Worm (Caenorhabditis elegans): Measurements from ENCODE around the gene snet-1.

Gene snet-1

DNA sequence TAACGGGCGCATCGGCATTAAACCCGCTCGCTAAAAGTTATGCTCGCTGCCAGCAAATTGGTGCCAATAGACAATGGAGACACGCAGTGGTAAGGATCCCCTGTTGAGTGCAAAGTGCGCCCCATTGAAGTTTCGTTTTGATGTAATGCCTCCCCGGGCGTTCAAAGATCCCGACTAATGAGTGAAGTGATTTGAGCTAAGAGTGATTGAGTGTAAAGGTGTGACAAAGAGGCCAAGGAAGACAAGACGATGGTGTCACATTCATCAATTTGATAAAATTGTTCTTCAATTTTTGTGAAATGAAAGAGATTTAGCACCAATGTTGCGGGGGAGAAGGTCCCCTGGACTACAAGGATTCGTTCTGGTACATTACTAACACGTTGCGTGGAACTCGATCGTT is 14.3 kb upstream of the snet-1 start:
- no peak for TF ChIP-seq rnt-1 (tag; optimal IDR thresholded peaks at IDR 0.05)
- TF ChIP-seq ceh-48 (tag; optimal IDR thresholded peaks at IDR 0.05), result no peak
- no peak for TF ChIP-seq fax-1 (tag; optimal IDR thresholded peaks at IDR 0.05)
- no peak for TF ChIP-seq npax-4 (tag; optimal IDR thresholded peaks at IDR 0.05)
- peak; percentile 77 for TF ChIP-seq unc-55 (GFP tag; optimal IDR thresholded peaks at IDR 0.05)
- no peak for TF ChIP-seq ceh-14 (tag; optimal IDR thresholded peaks at IDR 0.05)

- TF ChIP-seq ceh-22 (tag; optimal IDR thresholded peaks at IDR 0.05) (no peak), elt-2 (tag; optimal IDR thresholded peaks at IDR 0.05) (peak; percentile 23), unc-55 (GFP tag; optimal IDR thresholded peaks at IDR 0.05) (peak; percentile 17)
These were observed 11.9 kb upstream of the snet-1 start, which contains the start of gene tsp-17 for ce11 chrX:3680544-3681214. Gene tsp-17, plus strand, starts transcription at chrX:3681164.

ce11 chrX:3678507-3679175 is 9.9 kb upstream of the snet-1 start, which contains the start of gene tag-52:
Gene tag-52, minus strand, starts transcription at chrX:3678557.
- TF ChIP-seq unc-86 (tag; optimal IDR thresholded peaks at IDR 0.05) (no peak), nhr-11 (tag; optimal IDR thresholded peaks at IDR 0.05) (no peak), ceh-19 (GFP tag; optimal IDR thresholded peaks at IDR 0.05) (peak; percentile 79), ref-2 (tag; optimal IDR thresholded peaks at IDR 0.05) (no peak), elt-2 (tag; optimal IDR thresholded peaks at IDR 0.05) (peak; percentile 40), ceh-6 (GFP tag; optimal IDR thresholded peaks at IDR 0.05) (no peak), pros-1 (tag; optimal IDR thresholded peaks at IDR 0.05) (no peak), dmd-4 (tag; optimal IDR thresholded peaks at IDR 0.05; ENCODE audit: borderline replicate concordance) (no peak), nhr-232 (tag; optimal IDR thresholded peaks at IDR 0.05) (no peak), sdc-2 (tag; optimal IDR thresholded peaks at IDR 0.05) (peak; percentile 13), pha-4 (tag; optimal IDR thresholded peaks at IDR 0.05) (no peak), madf-2 (tag; optimal IDR thresholded peaks at IDR 0.05) (no peak), pqm-1 (tag; optimal IDR thresholded peaks at IDR 0.05) (no peak), ceh-2 (tag; optimal IDR thresholded peaks at IDR 0.05) (no peak), tbx-2 (tag; optimal IDR thresholded peaks at IDR 0.05) (peak; percentile 33), zip-5 (tag; optimal IDR thresholded peaks at IDR 0.05) (no peak), unc-42 (tag; optimal IDR thresholded peaks at IDR 0.05) (no peak), mec-3 (tag; optimal IDR thresholded peaks at IDR 0.05; ENCODE audit: borderline replicate concordance) (no peak), C38D4.7 (GFP tag; optimal IDR thresholded peaks at IDR 0.05) (peak; percentile 17), ceh-31 (tag; optimal IDR thresholded peaks at IDR 0.05) (peak; percentile 20), lim-6 (tag; optimal IDR thresholded peaks at IDR 0.05) (no peak), hlh-30 (tag; optimal IDR thresholded peaks at IDR 0.05; ENCODE audit: insufficient read depth) (peak; percentile 39), pag-3 (tag; optimal IDR thresholded peaks at IDR 0.05; ENCODE audit: borderline replicate concordance) (no peak)

- TF ChIP-seq ahr-1 (tag; optimal IDR thresholded peaks at IDR 0.05) (no peak), che-1 (tag; optimal IDR thresholded peaks at IDR 0.05) (no peak), C08G9.2 (tag; optimal IDR thresholded peaks at IDR 0.05) (no peak), sox-2 (GFP tag; IDR thresholded peaks at IDR 0.05) (no peak), ceh-22 (tag; optimal IDR thresholded peaks at IDR 0.05) (no peak), syd-9 (tag; optimal IDR thresholded peaks at IDR 0.05) (no peak), ref-2 (tag; optimal IDR thresholded peaks at IDR 0.05) (no peak), elt-2 (tag; optimal IDR thresholded peaks at IDR 0.05) (no peak), ets-4 (tag; optimal IDR thresholded peaks at IDR 0.05) (no peak)
These were observed 4.9 kb upstream of the snet-1 start, which contains the start of gene ceh-63 for ce11 chrX:3673584-3674108. Gene ceh-63, minus strand, starts transcription at chrX:3674058.

Measured in whole organism, late embryonic.